Fruit fly (Drosophila melanogaster) whole organism, embryonic: ENCODE data around the gene dgrn.

Experiments
- Abd-B ChIP-seq: fragments of 200-800 bp; sonication (Bioruptor generic); optimal IDR thresholded peaks from 2 replicates; lab custom pipeline; 2018; ENCODE audit warnings: missing biosample characterization, mild to moderate bottlenecking, missing genetic modification characterization, moderate library complexity
- Antp ChIP-seq: fragments of 200-800 bp; sonication (Bioruptor generic); optimal IDR thresholded peaks from 3 replicates; lab custom pipeline; 2016; ENCODE audit warnings: missing biosample characterization, missing genetic modification characterization
- Atf3 ChIP-seq: fragments of 200-800 bp; sonication (Bioruptor generic); optimal IDR thresholded peaks from 3 replicates; lab custom pipeline; 2016; ENCODE audit warnings: missing biosample characterization, missing genetic modification characterization
- CG10267 ChIP-seq: fragments of 200-800 bp; sonication (Bioruptor generic); optimal IDR thresholded peaks from 2 replicates; lab custom pipeline; 2018; ENCODE audit warnings: missing biosample characterization, mild to moderate bottlenecking, missing genetic modification characterization, moderate library complexity
- CG10274 ChIP-seq: fragments of 200-800 bp; sonication (Bioruptor generic); optimal IDR thresholded peaks from 3 replicates; lab custom pipeline; 2017; ENCODE audit warnings: missing biosample characterization, mild to moderate bottlenecking, missing genetic modification characterization
- CG12659 ChIP-seq: fragments of 200-800 bp; sonication (Bioruptor generic); optimal IDR thresholded peaks from 3 replicates; lab custom pipeline; 2017; ENCODE audit warnings: mild to moderate bottlenecking, missing biosample characterization, missing genetic modification reagents, missing genetic modification characterization
- CG13775 ChIP-seq: fragments of 200-800 bp; sonication (Bioruptor generic); optimal IDR thresholded peaks from 3 replicates; lab custom pipeline; 2017; ENCODE audit warnings: missing biosample characterization, mild to moderate bottlenecking, missing genetic modification characterization
- CG15073 ChIP-seq: fragments of 200-800 bp; sonication (Bioruptor generic); optimal IDR thresholded peaks from 2 replicates; lab custom pipeline; 2016; ENCODE audit warnings: missing biosample characterization, missing genetic modification characterization
- CG16815 ChIP-seq: fragments of 200-800 bp; sonication (Bioruptor generic); optimal IDR thresholded peaks from 3 replicates; lab custom pipeline; 2017; ENCODE audit warnings: missing biosample characterization, mild to moderate bottlenecking, missing genetic modification characterization
- CG17186 ChIP-seq: fragments of 200-800 bp; sonication (Bioruptor generic); optimal IDR thresholded peaks from 3 replicates; lab custom pipeline; 2017; ENCODE audit warnings: missing biosample characterization, missing genetic modification reagents, missing genetic modification characterization
- CG3065 ChIP-seq: fragments of 200-800 bp; sonication (Bioruptor generic); optimal IDR thresholded peaks from 2 replicates; lab custom pipeline; 2016; ENCODE audit warnings: missing biosample characterization, missing genetic modification characterization
- CG31224 ChIP-seq: fragments of 200-800 bp; sonication (Bioruptor generic); IDR thresholded peaks from 2 replicates; pipeline ENCODE4 v1.3.6; 2022; ENCODE audit warnings: missing biosample characterization, missing genetic modification characterization
- CG34376 ChIP-seq: fragments of 200-800 bp; sonication (Bioruptor generic); optimal IDR thresholded peaks from 2 replicates; lab custom pipeline; 2018; ENCODE audit warnings: missing biosample characterization, mild to moderate bottlenecking, missing genetic modification characterization
- CG3726 ChIP-seq: fragments of 200-800 bp; sonication (Bioruptor generic); IDR thresholded peaks from 3 replicates; pipeline ENCODE4, ENCODE4 v1.3.6; 2022; ENCODE audit warnings: missing biosample characterization, missing genetic modification characterization
- CG7963 ChIP-seq: fragments of 200-800 bp; sonication (Bioruptor generic); IDR thresholded peaks from 3 replicates; pipeline ENCODE4 v1.3.6; 2022; ENCODE audit warnings: missing biosample characterization, missing genetic modification characterization; ENCODE audit not compliant: partially characterized antibody
- CG8281 ChIP-seq: fragments of 200-800 bp; sonication (Bioruptor generic); optimal IDR thresholded peaks from 2 replicates; lab custom pipeline; 2018; ENCODE audit warnings: missing biosample characterization, mild to moderate bottlenecking, missing genetic modification characterization, moderate library complexity
- CG9609 ChIP-seq: fragments of 200-800 bp; sonication (Bioruptor generic); optimal IDR thresholded peaks from 3 replicates; lab custom pipeline; 2016; ENCODE audit warnings: missing biosample characterization, missing genetic modification characterization
- Camta ChIP-seq: fragments of 200-800 bp; sonication (Bioruptor generic); optimal IDR thresholded peaks from 2 replicates; lab custom pipeline; 2016; ENCODE audit warnings: missing biosample characterization, missing genetic modification characterization
- D ChIP-seq, 2 experiments: fragments of 200-800 bp in 1 of 2; fragments of >200 bp in 1 of 2; sonication (Bioruptor generic) in 1 of 2; optimal IDR thresholded peaks; 2 replicates in 1 of 2; 3 replicates in 1 of 2; lab custom pipeline; 2017; ENCODE audit warnings: mild to moderate bottlenecking in 1 of 2, missing biosample characterization in 1 of 2, missing genetic modification characterization in 1 of 2, missing genetic modification reagents in 1 of 2
- GATAe ChIP-seq: fragments of 200-800 bp; sonication (Bioruptor generic); conservative IDR thresholded peaks from 2 replicates; pipeline ENCODE4 v1.3.6; 2022; ENCODE audit warnings: missing biosample characterization, missing genetic modification characterization
- HLH54F ChIP-seq: fragments of 200-800 bp; sonication (Bioruptor generic); optimal IDR thresholded peaks from 3 replicates; lab custom pipeline; 2016; ENCODE audit warnings: missing biosample characterization, missing genetic modification characterization
- HmgZ ChIP-seq: fragments of 200-800 bp; sonication (Bioruptor generic); optimal IDR thresholded peaks from 2 replicates; lab custom pipeline; 2018; ENCODE audit warnings: missing biosample characterization, mild to moderate bottlenecking, missing genetic modification characterization
- Hsf ChIP-seq: fragments of 200-800 bp; sonication (Bioruptor generic); optimal IDR thresholded peaks from 3 replicates; lab custom pipeline; 2016; ENCODE audit warnings: missing biosample characterization, missing genetic modification characterization
- Lhr ChIP-seq: fragments of 200-800 bp; sonication (Bioruptor generic); optimal IDR thresholded peaks from 3 replicates; lab custom pipeline; 2017; ENCODE audit warnings: mild to moderate bottlenecking, missing biosample characterization, missing genetic modification reagents, missing genetic modification characterization
- Myb ChIP-seq: fragments of 200-800 bp; sonication (Bioruptor generic); optimal IDR thresholded peaks from 2 replicates; lab custom pipeline; 2016; ENCODE audit warnings: missing biosample characterization, missing genetic modification characterization
- Pdp1 ChIP-seq, 2 experiments: fragments of 200-800 bp; sonication (Bioruptor generic); optimal IDR thresholded peaks; 3 replicates each; lab custom pipeline; 2016; ENCODE audit warnings: missing biosample characterization in 2 of 2, missing genetic modification characterization in 2 of 2, mild to moderate bottlenecking in 1 of 2, moderate library complexity in 1 of 2
- Six4 ChIP-seq: fragments of 200-800 bp; sonication (Bioruptor generic); optimal IDR thresholded peaks from 2 replicates; lab custom pipeline; 2016; ENCODE audit warnings: missing biosample characterization, missing genetic modification characterization
- Sry-β ChIP-seq: fragments of 200-800 bp; sonication (Bioruptor generic); optimal IDR thresholded peaks from 2 replicates; lab custom pipeline; 2018; ENCODE audit warnings: missing biosample characterization, mild to moderate bottlenecking, missing genetic modification characterization, moderate library complexity
- Tbp ChIP-seq: fragments of >200 bp; optimal IDR thresholded peaks from 2 replicates; lab custom pipeline; 2018; ENCODE audit warnings: missing biosample characterization, missing genetic modification characterization
- YL-1 ChIP-seq: fragments of 200-800 bp; sonication (Bioruptor generic); optimal IDR thresholded peaks from 3 replicates; lab custom pipeline; 2017; ENCODE audit warnings: missing biosample characterization, mild to moderate bottlenecking, missing genetic modification characterization
- aop ChIP-seq: fragments of 200-800 bp; sonication (Bioruptor generic); IDR thresholded peaks from 2 replicates; pipeline ENCODE4 v1.3.6; 2022; ENCODE audit warnings: missing biosample characterization, missing genetic modification characterization
- ash1 ChIP-seq: fragments of 200-800 bp; sonication (Bioruptor generic); optimal IDR thresholded peaks from 2 replicates; lab custom pipeline; 2018; ENCODE audit warnings: missing biosample characterization, mild to moderate bottlenecking, missing genetic modification characterization
- chif ChIP-seq, 2 experiments: fragments of 200-800 bp; sonication (Bioruptor generic); optimal IDR thresholded peaks; 3 replicates each; lab custom pipeline; 2016; ENCODE audit warnings: missing biosample characterization in 2 of 2, missing genetic modification characterization in 2 of 2
- chinmo ChIP-seq: fragments of 200-800 bp; sonication (Bioruptor generic); IDR thresholded peaks from 4 replicates; pipeline ENCODE4 v1.3.6; 2022; ENCODE audit warnings: missing biosample characterization, missing genetic modification characterization; ENCODE audit not compliant: partially characterized antibody
- crc ChIP-seq: fragments of 200-800 bp; sonication (Bioruptor generic); optimal IDR thresholded peaks from 2 replicates; lab custom pipeline; 2016; ENCODE audit warnings: missing biosample characterization, missing genetic modification characterization
- dpn ChIP-seq, 2 experiments: fragments of 200-800 bp; sonication (Bioruptor generic); optimal IDR thresholded peaks; 3 replicates each; lab custom pipeline; 2016; ENCODE audit warnings: missing biosample characterization in 2 of 2, missing genetic modification characterization in 2 of 2
- ham ChIP-seq: fragments of 200-800 bp; sonication (Bioruptor generic); IDR thresholded peaks from 2 replicates; pipeline ENCODE4 v1.3.6; 2022; ENCODE audit warnings: missing biosample characterization, missing genetic modification characterization
- hkb ChIP-seq, 2 experiments: fragments of 200-800 bp in 1 of 2; fragments of >200 bp in 1 of 2; sonication (Bioruptor generic) in 1 of 2; IDR thresholded peaks in 1 of 2; optimal IDR thresholded peaks in 1 of 2; 2 replicates each; pipeline versions ENCODE4 v1.3.6 to Lab custom; 2017 to 2022; ENCODE audit warnings: missing biosample characterization in 1 of 2, missing genetic modification characterization in 1 of 2
- org-1 ChIP-seq: fragments of 200-800 bp; sonication (Bioruptor generic); optimal IDR thresholded peaks from 2 replicates; lab custom pipeline; 2017; ENCODE audit warnings: missing biosample characterization, missing genetic modification characterization
- prd ChIP-seq, 3 experiments: fragments of >200 bp in 2 of 3; fragments of 200-800 bp in 1 of 3; sonication (Bioruptor generic) in 1 of 3; optimal IDR thresholded peaks in 2 of 3; IDR thresholded peaks in 1 of 3; 2 replicates in 2 of 3; 3 replicates in 1 of 3; pipeline versions ENCODE4 v1.3.6 to Lab custom; 2017 to 2022; ENCODE audit warnings: missing biosample characterization in 1 of 3, missing genetic modification characterization in 1 of 3
- pzg ChIP-seq: fragments of 200-800 bp; sonication (Bioruptor generic); optimal IDR thresholded peaks from 3 replicates; lab custom pipeline; 2018; ENCODE audit warnings: missing biosample characterization, mild to moderate bottlenecking, missing genetic modification characterization, moderate library complexity
- row ChIP-seq: fragments of 200-800 bp; sonication (Bioruptor generic); IDR thresholded peaks from 3 replicates; pipeline ENCODE4 v1.3.6; 2022; ENCODE audit warnings: missing biosample characterization, missing genetic modification characterization
- sens-2 ChIP-seq: fragments of 200-800 bp; sonication (Bioruptor generic); IDR thresholded peaks from 2 replicates; pipeline ENCODE4 v1.3.6; 2022; ENCODE audit warnings: missing biosample characterization, missing genetic modification characterization
- shn ChIP-seq: fragments of 200-800 bp; sonication (Bioruptor generic); optimal IDR thresholded peaks from 3 replicates; lab custom pipeline; 2016; ENCODE audit warnings: missing biosample characterization, missing genetic modification characterization
- slp2 ChIP-seq: fragments of 200-800 bp; sonication (Bioruptor generic); optimal IDR thresholded peaks from 2 replicates; lab custom pipeline; 2016; ENCODE audit warnings: missing biosample characterization, missing genetic modification characterization
- sug ChIP-seq: fragments of 200-800 bp; optimal IDR thresholded peaks from 2 replicates; lab custom pipeline; 2019; ENCODE audit warnings: missing biosample characterization, mild to moderate bottlenecking, missing genetic modification characterization, moderate library complexity
- tll ChIP-seq, 2 experiments: fragments of 200-800 bp in 1 of 2; fragments of >200 bp in 1 of 2; sonication (Bioruptor generic) in 1 of 2; optimal IDR thresholded peaks; 2 replicates each; lab custom pipeline; 2017 to 2019; ENCODE audit warnings: missing biosample characterization in 2 of 2, missing genetic modification characterization in 2 of 2, mild to moderate bottlenecking in 1 of 2, moderate library complexity in 1 of 2
- trem ChIP-seq: fragments of 200-800 bp; optimal IDR thresholded peaks from 3 replicates; lab custom pipeline; 2019; ENCODE audit warnings: missing biosample characterization, mild to moderate bottlenecking, missing genetic modification characterization, moderate library complexity
- tx ChIP-seq: fragments of 200-800 bp; sonication (Bioruptor generic); optimal IDR thresholded peaks from 2 replicates; lab custom pipeline; 2016; ENCODE audit warnings: missing biosample characterization, missing genetic modification characterization

dgrn gene

DNA sequence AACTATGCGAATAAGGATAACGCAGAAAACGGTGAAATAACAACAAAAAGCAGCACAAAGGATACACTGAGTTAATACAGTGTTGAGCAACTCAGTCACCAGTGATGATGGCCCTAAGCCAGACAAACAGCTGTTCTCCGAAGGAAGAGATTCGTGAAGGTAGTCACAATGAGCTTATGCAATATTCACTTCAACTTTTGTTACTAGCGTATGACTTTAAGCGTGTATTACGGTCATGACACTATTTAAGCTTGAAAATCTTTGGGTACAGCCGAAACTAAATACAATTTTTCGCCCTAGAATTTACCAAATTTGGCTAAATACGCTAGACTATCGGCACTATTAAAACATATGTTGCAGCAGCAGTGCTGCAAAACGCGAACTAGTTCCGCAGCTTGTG lies 31.8 kb downstream of the dgrn start, which contains the start of the genes disp and ECSIT (continued):
- no peak for TF ChIP-seq chif (GFP tag; optimal IDR thresholded peaks at IDR 0.05; lab: Kevin White, UChicago)
- TF ChIP-seq CG16815 = no peak
- TF ChIP-seq CG17186 (GFP tag; lab: Kevin White, UChicago) = peak; percentile 70
- no peak for TF ChIP-seq Atf3 (GFP tag; lab: Kevin White, UChicago)
- peak; percentile 8 for TF ChIP-seq Antp
- peak; percentile 26 for TF ChIP-seq CG13775
- TF ChIP-seq org-1 (GFP tag; lab: Kevin White, UChicago) = no peak
- no peak for TF ChIP-seq Abd-B (GFP tag; lab: Kevin White, UChicago)
- peak; percentile 91 for TF ChIP-seq row
- no peak for TF ChIP-seq prd (optimal IDR thresholded peaks at IDR 0.05; lab: Kevin White, UChicago)
- 0 out of 3 replicates have a peak, but pooled peaks have one; percentile 24 for TF ChIP-seq prd (GFP tag; IDR thresholded peaks at IDR 0.05; lab: Robert Waterston, UW)
- TF ChIP-seq CG3065 (GFP tag; lab: Kevin White, UChicago) = no peak
- peak; percentile 95 for TF ChIP-seq CG10267
- no peak for TF ChIP-seq D (optimal IDR thresholded peaks at IDR 0.05; lab: Kevin White, UChicago)
- TF ChIP-seq D (GFP tag; optimal IDR thresholded peaks at IDR 0.05; lab: Kevin White, UChicago) = no peak
- no peak for TF ChIP-seq Camta
- no peak for TF ChIP-seq crc
- peak; percentile 98 for TF ChIP-seq Sry-β (GFP tag; lab: Kevin White, UChicago)
- peak in 1 of 2 experiments; percentile 36 for TF ChIP-seq Pdp1 (GFP tag; optimal IDR thresholded peaks at IDR 0.05; lab: Kevin White, UChicago)
- no peak for TF ChIP-seq CG31224 (GFP tag; lab: Robert Waterston, UW)
- no peak for TF ChIP-seq sug (tag; lab: Kevin White, UChicago)
- peak; percentile 9 for TF ChIP-seq Lhr (GFP tag; lab: Kevin White, UChicago)
- TF ChIP-seq Hsf (GFP tag; lab: Kevin White, UChicago) = peak; percentile 64
- no peak for TF ChIP-seq CG3726 (GFP tag; lab: Robert Waterston, UW)
- no peak for TF ChIP-seq ham (GFP tag; lab: Robert Waterston, UW)
- no peak for TF ChIP-seq aop
- peak; percentile 43 for TF ChIP-seq HLH54F (GFP tag; lab: Kevin White, UChicago)
- TF ChIP-seq shn (GFP tag; lab: Kevin White, UChicago) = no peak
- TF ChIP-seq Tbp (GFP tag; lab: Kevin White, UChicago) = peak; percentile 30
- peak; percentile 32 to 66 for TF ChIP-seq tll (GFP tag; optimal IDR thresholded peaks at IDR 0.05; lab: Kevin White, UChicago)
- no peak for TF ChIP-seq CG12659 (GFP tag; lab: Kevin White, UChicago)
- peak; percentile 14 for TF ChIP-seq slp2
- peak; percentile 52 for TF ChIP-seq YL-1 (GFP tag; lab: Kevin White, UChicago)
- no peak for TF ChIP-seq sens-2
- TF ChIP-seq tx (GFP tag; lab: Kevin White, UChicago) = peak; percentile 16
- TF ChIP-seq GATAe (GFP tag; lab: Robert Waterston, UW) = no peak
- peak; percentile 50 for TF ChIP-seq pzg (GFP tag; lab: Kevin White, UChicago)
- TF ChIP-seq trem (tag; lab: Kevin White, UChicago) = peak; percentile 56
- peak; percentile 22 for TF ChIP-seq CG34376 (GFP tag; lab: Kevin White, UChicago)
- no peak for TF ChIP-seq CG7963 (GFP tag; lab: Robert Waterston, UW)
- peak; percentile 79 for TF ChIP-seq hkb (optimal IDR thresholded peaks at IDR 0.05; lab: Kevin White, UChicago)
- no peak for TF ChIP-seq hkb (GFP tag; IDR thresholded peaks at IDR 0.05; lab: Robert Waterston, UW)
- no peak for TF ChIP-seq dpn (GFP tag; optimal IDR thresholded peaks at IDR 0.05; lab: Kevin White, UChicago)
- peak; percentile 28 for TF ChIP-seq Myb (GFP tag; lab: Kevin White, UChicago)
- TF ChIP-seq CG10274 (GFP tag; lab: Kevin White, UChicago) = no peak
- no peak for TF ChIP-seq CG8281 (tag; lab: Kevin White, UChicago)
- no peak for TF ChIP-seq CG15073 (GFP tag; lab: Kevin White, UChicago)
- peak; percentile 14 for TF ChIP-seq Six4 (GFP tag; lab: Kevin White, UChicago)
- TF ChIP-seq chinmo (GFP tag; lab: Robert Waterston, UW) = no peak
- peak; percentile 40 for TF ChIP-seq CG9609
- TF ChIP-seq HmgZ (tag; lab: Kevin White, UChicago) = peak; percentile 59
- no peak for TF ChIP-seq ash1 (GFP tag; lab: Kevin White, UChicago)
